Worm (Caenorhabditis elegans): ENCODE data around the gene nsy-1.

The nsy-1 gene

ce11 chrII:5016144-5016543, 6.4 kb upstream of the nsy-1 start:
- TF ChIP-seq lin-35 (GFP tag; optimal IDR thresholded peaks at IDR 0.05) (no peak), lsy-2 (tag; optimal IDR thresholded peaks at IDR 0.05) (no peak), C34B4.2 (tag; optimal IDR thresholded peaks at IDR 0.05) (no peak), efl-1 (optimal IDR thresholded peaks at IDR 0.05) (no peak), efl-1 (GFP tag; optimal IDR thresholded peaks at IDR 0.05 in 1 of 2) (no peak), snu-23 (GFP tag; optimal IDR thresholded peaks at IDR 0.05) (no peak), sptf-1 (tag; optimal IDR thresholded peaks at IDR 0.05) (no peak), ceh-88 (GFP tag; IDR thresholded peaks at IDR 0.05) (no peak)

ce11 chrII:5016977-5017585, 5.5 kb upstream of the nsy-1 start:
- TF ChIP-seq ztf-4 (tag; optimal IDR thresholded peaks at IDR 0.05) = peak; percentile 16
- no peak for TF ChIP-seq sptf-1 (tag; optimal IDR thresholded peaks at IDR 0.05)
- TF ChIP-seq ceh-88 (GFP tag; IDR thresholded peaks at IDR 0.05) = no peak
- no peak for TF ChIP-seq ces-1 (GFP tag; optimal IDR thresholded peaks at IDR 0.05)
- peak; percentile 81 for TF ChIP-seq nhr-71 (tag; optimal IDR thresholded peaks at IDR 0.05)
- TF ChIP-seq irx-1 (tag; optimal IDR thresholded peaks at IDR 0.05) = peak; percentile 49
- TF ChIP-seq F16B12.6 (tag; optimal IDR thresholded peaks at IDR 0.05) = peak; percentile 22
- TF ChIP-seq nhr-47 (tag; optimal IDR thresholded peaks at IDR 0.05) = peak; percentile 67
- peak; percentile 19 for TF ChIP-seq ama-1 (optimal IDR thresholded peaks at IDR 0.05)
- TF ChIP-seq hlh-4 (tag; optimal IDR thresholded peaks at IDR 0.05) = no peak
- no peak for TF ChIP-seq Y116A8C.19 (tag; optimal IDR thresholded peaks at IDR 0.05; ENCODE audit: borderline replicate concordance)
- peak; percentile 65 for TF ChIP-seq skn-1 (tag; optimal IDR thresholded peaks at IDR 0.05)
- no peak for TF ChIP-seq C04F5.9 (tag; optimal IDR thresholded peaks at IDR 0.05)
- no peak for TF ChIP-seq nhr-12 (tag; optimal IDR thresholded peaks at IDR 0.05)
- no peak for TF ChIP-seq tlp-1 (tag; optimal IDR thresholded peaks at IDR 0.05)
- TF ChIP-seq ceh-82 (tag; optimal IDR thresholded peaks at IDR 0.05) = peak; percentile 51 to 68 (median 61)
- TF ChIP-seq snu-23 (GFP tag; optimal IDR thresholded peaks at IDR 0.05) = peak; percentile 83
- peak; percentile 66 to 70 for TF ChIP-seq lin-35 (GFP tag; optimal IDR thresholded peaks at IDR 0.05)
- no peak for TF ChIP-seq efl-3 (GFP tag; optimal IDR thresholded peaks at IDR 0.05)
- peak; percentile 27 for TF ChIP-seq mep-1 (tag; optimal IDR thresholded peaks at IDR 0.05)
- TF ChIP-seq ceh-90 (tag; optimal IDR thresholded peaks at IDR 0.05) = no peak
- TF ChIP-seq efl-1 (optimal IDR thresholded peaks at IDR 0.05) = peak; percentile 72 to 79
- peak; percentile 28 to 92 for TF ChIP-seq efl-1 (GFP tag; optimal IDR thresholded peaks at IDR 0.05 in 1 of 2)
- peak; percentile 16 for TF ChIP-seq nhr-77 (tag; optimal IDR thresholded peaks at IDR 0.05)
- TF ChIP-seq dsc-1 (tag; optimal IDR thresholded peaks at IDR 0.05) = peak; percentile 35
- TF ChIP-seq nhr-20 (tag; optimal IDR thresholded peaks at IDR 0.05) = peak; percentile 58
- TF ChIP-seq fkh-8 (tag; optimal IDR thresholded peaks at IDR 0.05) = peak; percentile 69
- TF ChIP-seq lsy-2 (tag; optimal IDR thresholded peaks at IDR 0.05) = peak; percentile 67 to 76
- no peak for TF ChIP-seq nhr-28 (tag; optimal IDR thresholded peaks at IDR 0.05)
- no peak for TF ChIP-seq hlh-17 (GFP tag; optimal IDR thresholded peaks at IDR 0.05; ENCODE audit: borderline replicate concordance)
- TF ChIP-seq lin-39 (tag; optimal IDR thresholded peaks at IDR 0.05) = no peak
- no peak for TF ChIP-seq zip-4 (GFP tag; optimal IDR thresholded peaks at IDR 0.05)
- TF ChIP-seq zag-1 (tag; optimal IDR thresholded peaks at IDR 0.05) = no peak
- TF ChIP-seq aha-1 (tag; optimal IDR thresholded peaks at IDR 0.05) = no peak
- TF ChIP-seq nhr-76 (tag; optimal IDR thresholded peaks at IDR 0.05) = no peak
- TF ChIP-seq alr-1 (tag; optimal IDR thresholded peaks at IDR 0.05; ENCODE audit: borderline replicate concordance) = no peak
- peak; percentile 40 for TF ChIP-seq nhr-19 (GFP tag; conservative IDR thresholded peaks at IDR 0.05)
- TF ChIP-seq pag-3 (tag; optimal IDR thresholded peaks at IDR 0.05; ENCODE audit: borderline replicate concordance, insufficient read depth) = no peak
- peak; percentile 18; the same call in 1 of the 2 replicates for TF ChIP-seq mab-9 (GFP tag; IDR thresholded peaks at IDR 0.05)
- no peak for TF ChIP-seq fkh-4 (tag; optimal IDR thresholded peaks at IDR 0.05; ENCODE audit: borderline replicate concordance)
- TF ChIP-seq sox-4 (tag; optimal IDR thresholded peaks at IDR 0.05) = no peak
- TF ChIP-seq blmp-1 (tag; optimal IDR thresholded peaks at IDR 0.05) = peak; percentile 20
- no peak for TF ChIP-seq nhr-84 (tag; optimal IDR thresholded peaks at IDR 0.05)
- TF ChIP-seq mdl-1 (tag; optimal IDR thresholded peaks at IDR 0.05) = peak in 1 of 2 experiments; percentile 56
- no peak for TF ChIP-seq nhr-11 (tag; optimal IDR thresholded peaks at IDR 0.05)
- TF ChIP-seq nhr-237 (tag; optimal IDR thresholded peaks at IDR 0.05) = no peak
- peak; percentile 26 for TF ChIP-seq lir-3 (tag; optimal IDR thresholded peaks at IDR 0.05; ENCODE audit: poor library complexity)
- peak in 2 of 6 experiments; percentile 9 to 53 for TF ChIP-seq elt-3 (tag; optimal IDR thresholded peaks at IDR 0.05)
- TF ChIP-seq C16A3.4 (tag; optimal IDR thresholded peaks at IDR 0.05) = peak; percentile 11
